Worm (Caenorhabditis elegans) whole organism, L1 larva: ENCODE measurements around the gene F40C5.1.
A peak's percentile ranks its signal among the peaks of the same experiment; 100 is the strongest.

ENCODE experiments used
- C16A3.4 ChIP-seq: fragments of 150-350 bp; optimal IDR thresholded peaks from 2 replicates; lab custom pipeline; 2014; ENCODE audit warnings: missing biosample characterization, missing genetic modification characterization
- C34B4.2 ChIP-seq: sonication (generic microtip); optimal IDR thresholded peaks from 2 replicates; lab custom pipeline; 2017; ENCODE audit warnings: mild to moderate bottlenecking, missing genetic modification characterization, missing compliant biosample characterization
- Y116A8C.19 ChIP-seq: sonication (generic microtip); optimal IDR thresholded peaks from 2 replicates; lab custom pipeline; 2016; ENCODE audit warnings: missing compliant biosample characterization, missing genetic modification characterization, borderline replicate concordance
- aha-1 ChIP-seq: fragments of 150-350 bp; optimal IDR thresholded peaks from 2 replicates; lab custom pipeline; 2014; ENCODE audit warnings: missing biosample characterization, missing genetic modification characterization
- alr-1 ChIP-seq: fragments of 200-800 bp; sonication (Bioruptor generic); optimal IDR thresholded peaks from 2 replicates; lab custom pipeline; 2018; ENCODE audit warnings: borderline replicate concordance, mild to moderate bottlenecking, missing genetic modification characterization, missing compliant biosample characterization
- ama-1 ChIP-seq: fragments of 150-350 bp; optimal IDR thresholded peaks from 2 replicates; lab custom pipeline; 2014
- blmp-1 ChIP-seq: fragments of 150-350 bp; optimal IDR thresholded peaks from 2 replicates; lab custom pipeline; 2014; ENCODE audit warnings: missing biosample characterization, missing genetic modification characterization
- ceh-8 ChIP-seq: fragments of 200-800 bp; sonication (Bioruptor generic); optimal IDR thresholded peaks from 2 replicates; lab custom pipeline; 2018; ENCODE audit warnings: mild to moderate bottlenecking, missing genetic modification characterization, moderate library complexity, missing compliant biosample characterization
- ceh-82 ChIP-seq, 3 experiments: fragments of 150-350 bp in 1 of 3; sonication (generic microtip) in 2 of 3; optimal IDR thresholded peaks; 2 replicates each; lab custom pipeline; 2014 to 2017; ENCODE audit warnings: missing biosample characterization in 3 of 3, missing genetic modification characterization in 3 of 3
- ces-1 ChIP-seq: fragments of 150-350 bp; optimal IDR thresholded peaks from 2 replicates; lab custom pipeline; 2014; ENCODE audit warnings: missing biosample characterization, missing genetic modification reagents, missing genetic modification characterization
- dpl-1 ChIP-seq, 3 experiments: fragments of 150-350 bp in 2 of 3; sonication (generic microtip) in 1 of 3; optimal IDR thresholded peaks; 2 replicates each; lab custom pipeline; 2014 to 2017; ENCODE audit warnings: missing biosample characterization in 3 of 3, missing genetic modification characterization in 3 of 3, missing genetic modification reagents in 3 of 3
- efl-1 ChIP-seq, 4 experiments: fragments of 150-350 bp; optimal IDR thresholded peaks in 3 of 4; peaks in 1 of 4; 1 replicate in 1 of 4; 2 replicates in 3 of 4; lab custom pipeline; 2014; ENCODE audit warnings: missing biosample characterization in 2 of 4, missing genetic modification characterization in 2 of 4, missing genetic modification reagents in 2 of 4
- efl-3 ChIP-seq: fragments of 200-800 bp; sonication (Bioruptor generic); optimal IDR thresholded peaks from 2 replicates; lab custom pipeline; 2018; ENCODE audit warnings: mild to moderate bottlenecking, missing genetic modification characterization, missing compliant biosample characterization
- elt-2 ChIP-seq: sonication (generic microtip); optimal IDR thresholded peaks from 2 replicates; lab custom pipeline; 2016; ENCODE audit warnings: missing genetic modification characterization, mild to moderate bottlenecking, inconsistent platforms, missing compliant biosample characterization, missing genetic modification reagents
- elt-3 ChIP-seq, 6 experiments: fragments of 150-350 bp in 1 of 6; sonication (generic microtip); optimal IDR thresholded peaks; 2 replicates each; lab custom pipeline; 2017 to 2018; ENCODE audit warnings: missing biosample characterization in 6 of 6, missing genetic modification characterization in 6 of 6, inconsistent platforms in 1 of 6
- fkh-10 ChIP-seq: sonication (generic microtip); optimal IDR thresholded peaks from 2 replicates; lab custom pipeline; 2017; ENCODE audit warnings: missing biosample characterization, missing genetic modification reagents, missing genetic modification characterization
- hlh-17 ChIP-seq: fragments of 200-800 bp; sonication (Bioruptor generic); optimal IDR thresholded peaks from 2 replicates; lab custom pipeline; 2018; ENCODE audit warnings: missing genetic modification characterization, mild to moderate bottlenecking, missing compliant biosample characterization, moderate library complexity, borderline replicate concordance
- hlh-4 ChIP-seq: sonication (generic microtip); optimal IDR thresholded peaks from 2 replicates; lab custom pipeline; 2016; ENCODE audit warnings: mild to moderate bottlenecking, missing genetic modification characterization, missing compliant biosample characterization
- hpl-2 ChIP-seq: fragments of 150-350 bp; optimal IDR thresholded peaks from 2 replicates; lab custom pipeline; 2014; ENCODE audit warnings: missing biosample characterization, missing genetic modification reagents, missing genetic modification characterization
- irx-1 ChIP-seq: sonication (generic microtip); optimal IDR thresholded peaks from 2 replicates; lab custom pipeline; 2016; ENCODE audit warnings: missing genetic modification characterization, missing compliant biosample characterization
- lin-13 ChIP-seq: fragments of 150-350 bp; optimal IDR thresholded peaks from 2 replicates; lab custom pipeline; 2014; ENCODE audit warnings: missing biosample characterization, missing genetic modification reagents, missing genetic modification characterization
- lin-15B ChIP-seq: fragments of 150-350 bp; sonication (generic microtip); optimal IDR thresholded peaks from 3 replicates; lab custom pipeline; 2014; ENCODE audit warnings: missing biosample characterization, missing genetic modification characterization
- lir-3 ChIP-seq: sonication (generic microtip); optimal IDR thresholded peaks from 2 replicates; lab custom pipeline; 2016; ENCODE audit warnings: mild to moderate bottlenecking, missing genetic modification characterization, moderate library complexity, missing compliant biosample characterization; ENCODE audit not compliant: poor library complexity
- mab-9 ChIP-seq: fragments of 200-800 bp; sonication (Bioruptor generic); IDR thresholded peaks from 2 replicates; pipeline ENCODE4 v1.3.6; 2022; ENCODE audit warnings: missing genetic modification reagents, missing genetic modification characterization, missing compliant biosample characterization
- mdl-1 ChIP-seq, 2 experiments: fragments of 150-350 bp; optimal IDR thresholded peaks; 2 replicates each; lab custom pipeline; 2014 to 2017; ENCODE audit warnings: missing biosample characterization in 2 of 2, missing genetic modification characterization in 2 of 2, inconsistent platforms in 1 of 2
- nhr-12 ChIP-seq: sonication (generic microtip); optimal IDR thresholded peaks from 2 replicates; lab custom pipeline; 2017; ENCODE audit warnings: missing biosample characterization, missing genetic modification characterization
- nhr-20 ChIP-seq: sonication (generic microtip); optimal IDR thresholded peaks from 2 replicates; lab custom pipeline; 2016; ENCODE audit warnings: mild to moderate bottlenecking, missing genetic modification characterization, missing compliant biosample characterization
- nhr-237 ChIP-seq: fragments of 150-350 bp; optimal IDR thresholded peaks from 2 replicates; lab custom pipeline; 2014; ENCODE audit warnings: missing biosample characterization, missing genetic modification characterization
- nhr-28 ChIP-seq: fragments of 150-350 bp; optimal IDR thresholded peaks from 2 replicates; lab custom pipeline; 2014; ENCODE audit warnings: missing biosample characterization, missing genetic modification characterization
- nhr-47 ChIP-seq: sonication (generic microtip); optimal IDR thresholded peaks from 2 replicates; lab custom pipeline; 2016; ENCODE audit warnings: mild to moderate bottlenecking, missing genetic modification characterization, moderate library complexity, missing compliant biosample characterization
- nhr-71 ChIP-seq: sonication (generic microtip); optimal IDR thresholded peaks from 2 replicates; lab custom pipeline; 2016; ENCODE audit warnings: mild to moderate bottlenecking, missing genetic modification characterization, moderate library complexity, missing compliant biosample characterization
- nhr-76 ChIP-seq: sonication (generic microtip); optimal IDR thresholded peaks from 2 replicates; lab custom pipeline; 2017; ENCODE audit warnings: missing biosample characterization, missing genetic modification characterization
- nhr-77 ChIP-seq: fragments of 150-350 bp; optimal IDR thresholded peaks from 2 replicates; lab custom pipeline; 2014; ENCODE audit warnings: missing biosample characterization, missing genetic modification characterization
- nhr-85 ChIP-seq: sonication (generic microtip); peaks from one replicate; lab custom pipeline; 2016; ENCODE audit warnings: missing genetic modification characterization, inconsistent platforms, missing compliant biosample characterization
- nhr-90 ChIP-seq: sonication (generic microtip); optimal IDR thresholded peaks from 2 replicates; lab custom pipeline; 2016; ENCODE audit warnings: mild to moderate bottlenecking, missing genetic modification characterization, missing compliant biosample characterization; ENCODE audit not compliant: poor library complexity
- pax-3 ChIP-seq: fragments of 200-800 bp; sonication (Bioruptor generic); optimal IDR thresholded peaks from 2 replicates; lab custom pipeline; 2018; ENCODE audit warnings: mild to moderate bottlenecking, missing genetic modification characterization, moderate library complexity, missing compliant biosample characterization
- pqm-1 ChIP-seq: sonication (generic microtip); optimal IDR thresholded peaks from 3 replicates; lab custom pipeline; 2017; ENCODE audit warnings: missing biosample characterization, missing genetic modification characterization
- rnt-1 ChIP-seq: sonication (generic microtip); optimal IDR thresholded peaks from 2 replicates; lab custom pipeline; 2016; ENCODE audit warnings: mild to moderate bottlenecking, missing genetic modification characterization, moderate library complexity, missing compliant biosample characterization
- skn-1 ChIP-seq: fragments of 150-350 bp; optimal IDR thresholded peaks from 2 replicates; lab custom pipeline; 2014; ENCODE audit warnings: missing biosample characterization, missing genetic modification characterization
- snpc-4 ChIP-seq: fragments of 150-350 bp; optimal IDR thresholded peaks from 2 replicates; lab custom pipeline; 2014; ENCODE audit warnings: missing biosample characterization, missing genetic modification characterization
- sox-4 ChIP-seq: sonication (generic microtip); optimal IDR thresholded peaks from 2 replicates; lab custom pipeline; 2016; ENCODE audit warnings: missing genetic modification characterization, missing compliant biosample characterization
- sptf-1 ChIP-seq: fragments of 150-350 bp; optimal IDR thresholded peaks from 2 replicates; lab custom pipeline; 2014; ENCODE audit warnings: missing biosample characterization, missing genetic modification characterization
- sup-37 ChIP-seq: fragments of 200-800 bp; sonication (Bioruptor generic); optimal IDR thresholded peaks from 2 replicates; lab custom pipeline; 2018; ENCODE audit warnings: mild to moderate bottlenecking, missing genetic modification characterization, missing compliant biosample characterization
- swsn-7 ChIP-seq: sonication (generic microtip); optimal IDR thresholded peaks from 2 replicates; lab custom pipeline; 2016; ENCODE audit warnings: missing genetic modification characterization, missing compliant biosample characterization
- tbx-2 ChIP-seq: sonication (generic microtip); optimal IDR thresholded peaks from 2 replicates; lab custom pipeline; 2016; ENCODE audit warnings: missing genetic modification characterization, missing compliant biosample characterization
- tlp-1 ChIP-seq: fragments of 150-350 bp; optimal IDR thresholded peaks from 2 replicates; lab custom pipeline; 2014; ENCODE audit warnings: missing biosample characterization, missing genetic modification characterization
- unc-130 ChIP-seq: fragments of 150-350 bp; optimal IDR thresholded peaks from 2 replicates; lab custom pipeline; 2017; ENCODE audit warnings: missing biosample characterization, missing genetic modification characterization, inconsistent platforms
- unc-30 ChIP-seq: sonication (generic microtip); optimal IDR thresholded peaks from 2 replicates; lab custom pipeline; 2017; ENCODE audit warnings: missing biosample characterization, missing genetic modification characterization
- unc-86 ChIP-seq: sonication (generic microtip); optimal IDR thresholded peaks from 2 replicates; lab custom pipeline; 2016; ENCODE audit warnings: missing genetic modification characterization, missing compliant biosample characterization
- vab-15 ChIP-seq: sonication (generic microtip); optimal IDR thresholded peaks from 2 replicates; lab custom pipeline; 2017; ENCODE audit warnings: missing genotype, mild to moderate bottlenecking, missing genetic modification characterization, missing compliant biosample characterization
- xbp-1 ChIP-seq: sonication (generic microtip); optimal IDR thresholded peaks from 2 replicates; lab custom pipeline; 2016; ENCODE audit warnings: missing genetic modification characterization, missing compliant biosample characterization
- zip-4 ChIP-seq: fragments of 200-800 bp; sonication (Bioruptor generic); optimal IDR thresholded peaks from 2 replicates; lab custom pipeline; 2018; ENCODE audit warnings: mild to moderate bottlenecking, missing genetic modification characterization, moderate library complexity, missing compliant biosample characterization
- ztf-4 ChIP-seq: fragments of 150-350 bp; optimal IDR thresholded peaks from 2 replicates; lab custom pipeline; 2014; ENCODE audit warnings: missing biosample characterization, missing genetic modification characterization

The F40C5.1 gene

DNA sequence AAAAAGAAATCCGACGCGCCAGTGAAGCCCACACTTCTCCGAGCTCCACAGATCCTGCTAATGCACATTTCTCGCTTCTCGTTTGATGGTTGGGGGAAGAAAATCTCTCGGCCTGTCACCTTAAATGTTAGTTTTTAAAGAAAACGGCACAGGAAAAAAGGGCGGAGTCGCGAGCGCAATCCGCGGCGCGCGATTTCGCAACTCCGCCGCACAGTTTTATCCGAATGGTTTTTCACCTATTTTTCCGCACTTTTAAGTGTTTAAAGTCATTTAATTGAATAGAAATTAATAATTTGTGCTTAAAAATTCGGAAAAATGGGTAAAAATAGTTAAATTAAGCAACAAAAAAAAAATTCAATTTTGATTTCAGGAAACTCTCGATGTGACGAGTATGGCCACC lies 15.1 kb downstream of the F40C5.1 start (continued):
- TF ChIP-seq unc-130 (peak; percentile 20), hpl-2 (GFP tag; lab: Kevin White, UChicago) (no peak), nhr-28 (tag; lab: Kevin White, UChicago) (no peak), vab-15 (tag; lab: Kevin White, UChicago) (no peak), Y116A8C.19 (tag; lab: Kevin White, UChicago) (no peak), ztf-4 (tag; lab: Kevin White, UChicago) (no peak), mab-9 (no peak), sptf-1 (tag; lab: Kevin White, UChicago) (no peak), tlp-1 (tag; lab: Kevin White, UChicago) (no peak), tbx-2 (tag; lab: Kevin White, UChicago) (peak; percentile 12), zip-4 (peak; percentile 1), nhr-85 (tag; lab: Kevin White, UChicago) (peak; percentile 36), efl-1 (optimal IDR thresholded peaks at IDR 0.05; lab: Kevin White, UChicago) (peak in 1 of 2 experiments; percentile 34), efl-1 (GFP tag; optimal IDR thresholded peaks at IDR 0.05 in 1 of 2; lab: Kevin White, UChicago) (peak in 1 of 2 experiments; percentile 88), efl-3 (no peak), ceh-82 (tag; optimal IDR thresholded peaks at IDR 0.05; lab: Kevin White, UChicago) (peak in 2 of 3 experiments; percentile 14 to 21), aha-1 (tag; lab: Kevin White, UChicago) (no peak), alr-1 (no peak), nhr-20 (tag; lab: Kevin White, UChicago) (peak; percentile 29), unc-30 (tag; lab: Kevin White, UChicago) (no peak), swsn-7 (tag; lab: Kevin White, UChicago) (peak; percentile 47), elt-2 (tag; lab: Kevin White, UChicago) (no peak), unc-86 (no peak), ces-1 (GFP tag; lab: Kevin White, UChicago) (no peak), nhr-71 (tag; lab: Kevin White, UChicago) (peak; percentile 48), blmp-1 (tag; lab: Kevin White, UChicago) (no peak), mdl-1 (tag; optimal IDR thresholded peaks at IDR 0.05; lab: Kevin White, UChicago) (no peak), skn-1 (no peak), dpl-1 (GFP tag; optimal IDR thresholded peaks at IDR 0.05; lab: Kevin White, UChicago) (peak; percentile 10 to 16 (median 15)), lin-13 (GFP tag; lab: Kevin White, UChicago) (no peak), snpc-4 (tag; lab: Kevin White, UChicago) (no peak), sup-37 (GFP tag; lab: Kevin White, UChicago) (no peak), rnt-1 (tag; lab: Kevin White, UChicago) (peak; percentile 30), ama-1 (no peak), sox-4 (tag; lab: Kevin White, UChicago) (no peak), lir-3 (tag; lab: Kevin White, UChicago) (no peak), lin-15B (tag; lab: Kevin White, UChicago) (no peak), C16A3.4 (tag; lab: Kevin White, UChicago) (peak; percentile 14), hlh-17 (no peak), ceh-8 (no peak), hlh-4 (no peak), fkh-10 (GFP tag; lab: Kevin White, UChicago) (no peak), pqm-1 (tag; lab: Kevin White, UChicago) (no peak), pax-3 (tag; lab: Kevin White, UChicago) (no peak), irx-1 (tag; lab: Kevin White, UChicago) (no peak), elt-3 (tag; optimal IDR thresholded peaks at IDR 0.05; lab: Kevin White, UChicago) (no peak), nhr-12 (tag; lab: Kevin White, UChicago) (no peak), nhr-237 (tag; lab: Kevin White, UChicago) (no peak), nhr-76 (tag; lab: Kevin White, UChicago) (no peak), nhr-77 (tag; lab: Kevin White, UChicago) (no peak), nhr-47 (tag; lab: Kevin White, UChicago) (no peak), nhr-90 (tag; lab: Kevin White, UChicago) (no peak), C34B4.2 (tag; lab: Kevin White, UChicago) (no peak), xbp-1 (tag; lab: Kevin White, UChicago) (peak; percentile 32)
